In genomic region chr3L:15103988-15104848, dm6 we compare ENCODE assay signal across 6 fruit fly cellular contexts.
A peak's percentile ranks its signal among the peaks of the same experiment; 100 is the strongest.
TF ChIP-seq lines count a peak whose summit lies in the region.

No protein-coding gene starts in this region.

- no peak for TF ChIP-seq CTCF in whole organism, embryonic (GFP tag; optimal IDR thresholded peaks at IDR 0.05; lab: Kevin White, UChicago)

TF ChIP-seq in whole organism, 6 proteins besides CTCF, POLR2A, EP300 and RAD21:
- TF ChIP-seq CG8478 (optimal IDR thresholded peaks at IDR 0.05; lab: Kevin White, UChicago) (peak; percentile 21), Dll (optimal IDR thresholded peaks at IDR 0.05; lab: Kevin White, UChicago) (peak; percentile 65), psq (optimal IDR thresholded peaks at IDR 0.05; lab: Kevin White, UChicago) (no peak), EcR (GFP tag; optimal IDR thresholded peaks at IDR 0.05; lab: Kevin White, UChicago) (no peak), pan (optimal IDR thresholded peaks at IDR 0.05; lab: Kevin White, UChicago) (no peak), usp (GFP tag; optimal IDR thresholded peaks at IDR 0.05; lab: Kevin White, UChicago) (no peak)
TF ChIP-seq in whole organism: peak in this region for 2.

TF ChIP-seq in whole organism, adult, 20 proteins besides CTCF, POLR2A, EP300 and RAD21:
- TF ChIP-seq CG1620 (GFP tag; optimal IDR thresholded peaks at IDR 0.05; lab: Kevin White, UChicago) (no peak), bab1 (GFP tag; optimal IDR thresholded peaks at IDR 0.05; lab: Kevin White, UChicago) (no peak), CG12768 (GFP tag; optimal IDR thresholded peaks at IDR 0.05; lab: Kevin White, UChicago) (no peak), CG7101 (tag; optimal IDR thresholded peaks at IDR 0.05; lab: Kevin White, UChicago) (no peak), Mnt (GFP tag; optimal IDR thresholded peaks at IDR 0.05; lab: Kevin White, UChicago) (no peak), CG5204 (GFP tag; optimal IDR thresholded peaks at IDR 0.05; lab: Kevin White, UChicago) (no peak), Crg-1 (GFP tag; optimal IDR thresholded peaks at IDR 0.05; lab: Kevin White, UChicago) (no peak), cic (GFP tag; optimal IDR thresholded peaks at IDR 0.05; lab: Kevin White, UChicago) (no peak), pad (GFP tag; optimal IDR thresholded peaks at IDR 0.05; lab: Kevin White, UChicago) (peak; percentile 46), tj (GFP tag; optimal IDR thresholded peaks at IDR 0.05; lab: Kevin White, UChicago) (peak; percentile 6)

TF ChIP-seq in whole organism, embryonic, 481 proteins besides CTCF, POLR2A, EP300 and RAD21 (continues in another document):
- peak; percentile 7 for TF ChIP-seq nom (GFP tag; optimal IDR thresholded peaks at IDR 0.05; lab: Kevin White, UChicago)
- no peak for TF ChIP-seq CG17359 (tag; optimal IDR thresholded peaks at IDR 0.05; lab: Kevin White, UChicago)
- peak; percentile 89; the same call in 1 of the 4 replicates for TF ChIP-seq chinmo (GFP tag; IDR thresholded peaks at IDR 0.05; lab: Robert Waterston, UW; ENCODE audit: partially characterized antibody)
- peak; percentile 12 for TF ChIP-seq Hey (tag; optimal IDR thresholded peaks at IDR 0.05; lab: Kevin White, UChicago)
- TF ChIP-seq Abd-B (GFP tag; optimal IDR thresholded peaks at IDR 0.05; lab: Kevin White, UChicago), result peak; percentile 55
- no peak for TF ChIP-seq Sry-β (GFP tag; optimal IDR thresholded peaks at IDR 0.05; lab: Kevin White, UChicago)
- TF ChIP-seq ranshi (GFP tag; IDR thresholded peaks at IDR 0.05; lab: Robert Waterston, UW), result peak; percentile 16; the same call in 1 of the 2 replicates
- peak in 1 of 2 experiments; percentile 28 for TF ChIP-seq bsh (GFP tag; optimal IDR thresholded peaks at IDR 0.05; lab: Kevin White, UChicago)
- TF ChIP-seq CG3838 (GFP tag; optimal IDR thresholded peaks at IDR 0.05; lab: Kevin White, UChicago), result no peak
- 0 out of 2 replicates have a peak, but pooled peaks have one; percentile 18 for TF ChIP-seq MBD-R2 (GFP tag; IDR thresholded peaks at IDR 0.05; lab: Robert Waterston, UW)
- peak; percentile 60 for TF ChIP-seq Deaf1 (tag; optimal IDR thresholded peaks at IDR 0.05; lab: Kevin White, UChicago)
- TF ChIP-seq chm (GFP tag; IDR thresholded peaks at IDR 0.05; lab: Robert Waterston, UW), result 0 out of 2 replicates have a peak, but pooled peaks have one; percentile 46
- 0 out of 2 replicates have a peak, but pooled peaks have one; percentile 6 for TF ChIP-seq slbo (GFP tag; IDR thresholded peaks at IDR 0.05; lab: Robert Waterston, UW)
- peak; percentile 30 for TF ChIP-seq scrt (GFP tag; optimal IDR thresholded peaks at IDR 0.05; lab: Kevin White, UChicago)
- TF ChIP-seq Trl (optimal IDR thresholded peaks at IDR 0.05; lab: Kevin White, UChicago), result peak; percentile 70 to 81
- TF ChIP-seq Trl (GFP tag; optimal IDR thresholded peaks at IDR 0.05; lab: Kevin White, UChicago), result no peak
- TF ChIP-seq CG17385 (GFP tag; optimal IDR thresholded peaks at IDR 0.05; lab: Kevin White, UChicago), result peak; percentile 88

TF ChIP-seq in whole organism, prepupa, 60 proteins besides CTCF, POLR2A, EP300 and RAD21 (continues in another document):
- TF ChIP-seq Hr38 (GFP tag; optimal IDR thresholded peaks at IDR 0.05; lab: Kevin White, UChicago) (no peak), Eip93F (GFP tag; optimal IDR thresholded peaks at IDR 0.05; lab: Kevin White, UChicago) (no peak), Met (GFP tag; optimal IDR thresholded peaks at IDR 0.05; lab: Kevin White, UChicago) (peak; percentile 17), CG4318 (GFP tag; optimal IDR thresholded peaks at IDR 0.05; lab: Kevin White, UChicago) (no peak), CG3032 (tag; optimal IDR thresholded peaks at IDR 0.05; lab: Kevin White, UChicago) (peak; percentile 2), topi (GFP tag; optimal IDR thresholded peaks at IDR 0.05; lab: Kevin White, UChicago) (no peak), Ets21C (GFP tag; optimal IDR thresholded peaks at IDR 0.05; lab: Kevin White, UChicago) (no peak), CG1621 (tag; optimal IDR thresholded peaks at IDR 0.05; lab: Kevin White, UChicago) (peak; percentile 19), CG6792 (GFP tag; optimal IDR thresholded peaks at IDR 0.05; lab: Kevin White, UChicago) (no peak), salr (GFP tag; optimal IDR thresholded peaks at IDR 0.05; lab: Kevin White, UChicago) (peak in 1 of 2 experiments; percentile 1), CG6854 (GFP tag; optimal IDR thresholded peaks at IDR 0.05; lab: Kevin White, UChicago) (peak; percentile 99), Hr4 (GFP tag; optimal IDR thresholded peaks at IDR 0.05; lab: Kevin White, UChicago) (no peak), achi (GFP tag; optimal IDR thresholded peaks at IDR 0.05; lab: Kevin White, UChicago) (no peak), CG34406 (GFP tag; optimal IDR thresholded peaks at IDR 0.05; lab: Kevin White, UChicago) (peak; percentile 10), dsx (GFP tag; optimal IDR thresholded peaks at IDR 0.05; lab: Kevin White, UChicago; ENCODE audit: poor library complexity, severe bottlenecking) (no peak), OdsH (GFP tag; optimal IDR thresholded peaks at IDR 0.05; lab: Kevin White, UChicago) (no peak), eg (GFP tag; IDR thresholded peaks at IDR 0.05; lab: Robert Waterston, UW) (0 out of 3 replicates have a peak, but pooled peaks have one; percentile 30), Eip75B (GFP tag; optimal IDR thresholded peaks at IDR 0.05; lab: Kevin White, UChicago) (peak; percentile 10), ss (GFP tag; optimal IDR thresholded peaks at IDR 0.05; lab: Kevin White, UChicago) (peak; percentile 26 to 76), esn (GFP tag; optimal IDR thresholded peaks at IDR 0.05; lab: Kevin White, UChicago) (no peak)

TF ChIP-seq in whole organism, pupa, 21 proteins besides CTCF, POLR2A, EP300 and RAD21:
- no peak for TF ChIP-seq Pif1A (GFP tag; optimal IDR thresholded peaks at IDR 0.05; lab: Kevin White, UChicago)
- peak; percentile 24; the same call in 1 of the 3 replicates for TF ChIP-seq fd96Ca (GFP tag; IDR thresholded peaks at IDR 0.05; lab: Robert Waterston, UW)
- peak; percentile 99 for TF ChIP-seq CG13204 (GFP tag; optimal IDR thresholded peaks at IDR 0.05; lab: Kevin White, UChicago)
- TF ChIP-seq CG14655 (GFP tag; optimal IDR thresholded peaks at IDR 0.05; lab: Kevin White, UChicago), result no peak
- TF ChIP-seq CG10348 (GFP tag; IDR thresholded peaks at IDR 0.05; lab: Robert Waterston, UW), result no peak
- no peak for TF ChIP-seq CG8301 (tag; optimal IDR thresholded peaks at IDR 0.05; lab: Kevin White, UChicago)
- peak; percentile 33 for TF ChIP-seq Pif1B (GFP tag; optimal IDR thresholded peaks at IDR 0.05; lab: Kevin White, UChicago)
- TF ChIP-seq CG17806 (tag; optimal IDR thresholded peaks at IDR 0.05; lab: Kevin White, UChicago), result peak; percentile 4
- no peak; the same call in 1 of the 2 replicates for TF ChIP-seq CG32121 (GFP tag; IDR thresholded peaks at IDR 0.05; lab: Robert Waterston, UW)
- no peak for TF ChIP-seq gl (tag; optimal IDR thresholded peaks at IDR 0.05; lab: Kevin White, UChicago)
- peak; percentile 49 for TF ChIP-seq EcR (GFP tag; optimal IDR thresholded peaks at IDR 0.05; lab: Kevin White, UChicago)
- peak; percentile 19 for TF ChIP-seq Snoo (tag; optimal IDR thresholded peaks at IDR 0.05; lab: Kevin White, UChicago)
TF ChIP-seq in whole organism, pupa: peak in this region for 6.

TF ChIP-seq in whole organism, wandering third instar larva, 38 proteins besides CTCF, POLR2A, EP300 and RAD21 (continues in another document):
- no peak for TF ChIP-seq ey (GFP tag; optimal IDR thresholded peaks at IDR 0.05; lab: Kevin White, UChicago)
- no peak for TF ChIP-seq foxo (GFP tag; optimal IDR thresholded peaks at IDR 0.05; lab: Kevin White, UChicago)
- TF ChIP-seq Dif (GFP tag; optimal IDR thresholded peaks at IDR 0.05; lab: Kevin White, UChicago; ENCODE audit: partially characterized antibody), result peak; percentile 37
- peak; percentile 0 for TF ChIP-seq Hr78 (GFP tag; optimal IDR thresholded peaks at IDR 0.05; lab: Kevin White, UChicago)
- peak; percentile 21 for TF ChIP-seq Jra (GFP tag; optimal IDR thresholded peaks at IDR 0.05; lab: Kevin White, UChicago)
- no peak for TF ChIP-seq Dfd (GFP tag; optimal IDR thresholded peaks at IDR 0.05; lab: Kevin White, UChicago)
- TF ChIP-seq Sp1 (GFP tag; optimal IDR thresholded peaks at IDR 0.05; lab: Kevin White, UChicago), result peak; percentile 3
- TF ChIP-seq usp (GFP tag; optimal IDR thresholded peaks at IDR 0.05; lab: Kevin White, UChicago), result no peak
- TF ChIP-seq h (GFP tag; optimal IDR thresholded peaks at IDR 0.05; lab: Kevin White, UChicago), result peak; percentile 57
- TF ChIP-seq sv (GFP tag; optimal IDR thresholded peaks at IDR 0.05; lab: Kevin White, UChicago), result no peak
- no peak for TF ChIP-seq tai (GFP tag; optimal IDR thresholded peaks at IDR 0.05; lab: Kevin White, UChicago)
- TF ChIP-seq jim (GFP tag; optimal IDR thresholded peaks at IDR 0.05; lab: Kevin White, UChicago), result no peak
- TF ChIP-seq Abd-B (GFP tag; optimal IDR thresholded peaks at IDR 0.05; lab: Kevin White, UChicago), result no peak
- no peak for TF ChIP-seq dsf (GFP tag; optimal IDR thresholded peaks at IDR 0.05; lab: Kevin White, UChicago; ENCODE audit: borderline replicate concordance)
- TF ChIP-seq OdsH (GFP tag; optimal IDR thresholded peaks at IDR 0.05; lab: Kevin White, UChicago), result no peak
- no peak for TF ChIP-seq CG9705 (GFP tag; optimal IDR thresholded peaks at IDR 0.05; lab: Kevin White, UChicago)
- peak; percentile 95 for TF ChIP-seq psq (GFP tag; optimal IDR thresholded peaks at IDR 0.05; lab: Kevin White, UChicago)
- TF ChIP-seq N (GFP tag; optimal IDR thresholded peaks at IDR 0.05; lab: Kevin White, UChicago), result peak; percentile 22
- TF ChIP-seq Rel (GFP tag; optimal IDR thresholded peaks at IDR 0.05; lab: Kevin White, UChicago), result peak; percentile 55
- TF ChIP-seq Rel (tag; optimal IDR thresholded peaks at IDR 0.05; lab: Kevin White, UChicago), result no peak
- TF ChIP-seq HLH106 (tag; optimal IDR thresholded peaks at IDR 0.05; lab: Kevin White, UChicago), result peak; percentile 53
- no peak for TF ChIP-seq lola (GFP tag; optimal IDR thresholded peaks at IDR 0.05; lab: Kevin White, UChicago)
- peak; percentile 52 for TF ChIP-seq brk (GFP tag; optimal IDR thresholded peaks at IDR 0.05; lab: Kevin White, UChicago)
- no peak for TF ChIP-seq sage (GFP tag; optimal IDR thresholded peaks at IDR 0.05; lab: Kevin White, UChicago)
- TF ChIP-seq br (GFP tag; optimal IDR thresholded peaks at IDR 0.05; lab: Kevin White, UChicago), result no peak
- TF ChIP-seq woc (GFP tag; optimal IDR thresholded peaks at IDR 0.05; lab: Kevin White, UChicago), result no peak
- no peak for TF ChIP-seq Hnf4 (GFP tag; optimal IDR thresholded peaks at IDR 0.05; lab: Kevin White, UChicago)
- no peak for TF ChIP-seq CG32264 (GFP tag; optimal IDR thresholded peaks at IDR 0.05; lab: Kevin White, UChicago)
- TF ChIP-seq Myc (optimal IDR thresholded peaks at IDR 0.05; lab: Kevin White, UChicago), result no peak
- TF ChIP-seq Vsx2 (GFP tag; optimal IDR thresholded peaks at IDR 0.05; lab: Kevin White, UChicago; ENCODE audit: partially characterized antibody), result no peak
- peak in 1 of 2 experiments; percentile 72 for TF ChIP-seq dl (GFP tag; optimal IDR thresholded peaks at IDR 0.05; lab: Kevin White, UChicago; ENCODE audit: insufficient read depth in 1 of 2, partially characterized antibody in 2 of 2)
- TF ChIP-seq fru (GFP tag; optimal IDR thresholded peaks at IDR 0.05; lab: Kevin White, UChicago), result peak; percentile 34
